Worm (Caenorhabditis elegans) whole organism, L1 larva: ENCODE results near the gene ttr-42.

Experiments used
- C16A3.4 ChIP-seq: fragments of 150-350 bp; optimal IDR thresholded peaks from 2 replicates; lab custom pipeline; 2014; ENCODE audit warnings: missing biosample characterization, missing genetic modification characterization
- F16B12.6 ChIP-seq: fragments of 150-350 bp; optimal IDR thresholded peaks from 2 replicates; lab custom pipeline; 2014; ENCODE audit warnings: missing biosample characterization, missing genetic modification characterization
- Y116A8C.19 ChIP-seq: sonication (generic microtip); optimal IDR thresholded peaks from 2 replicates; lab custom pipeline; 2016; ENCODE audit warnings: missing compliant biosample characterization, missing genetic modification characterization, borderline replicate concordance
- aha-1 ChIP-seq: fragments of 150-350 bp; optimal IDR thresholded peaks from 2 replicates; lab custom pipeline; 2014; ENCODE audit warnings: missing biosample characterization, missing genetic modification characterization
- alr-1 ChIP-seq: fragments of 200-800 bp; sonication (Bioruptor generic); optimal IDR thresholded peaks from 2 replicates; lab custom pipeline; 2018; ENCODE audit warnings: borderline replicate concordance, mild to moderate bottlenecking, missing genetic modification characterization, missing compliant biosample characterization
- ama-1 ChIP-seq: fragments of 150-350 bp; optimal IDR thresholded peaks from 2 replicates; lab custom pipeline; 2014
- ceh-63 ChIP-seq: fragments of 200-800 bp; sonication (Bioruptor generic); optimal IDR thresholded peaks from 2 replicates; lab custom pipeline; 2018; ENCODE audit warnings: mild to moderate bottlenecking, missing genetic modification characterization, missing compliant biosample characterization
- ceh-8 ChIP-seq: fragments of 200-800 bp; sonication (Bioruptor generic); optimal IDR thresholded peaks from 2 replicates; lab custom pipeline; 2018; ENCODE audit warnings: mild to moderate bottlenecking, missing genetic modification characterization, moderate library complexity, missing compliant biosample characterization
- ceh-90 ChIP-seq: sonication (generic microtip); optimal IDR thresholded peaks from 2 replicates; lab custom pipeline; 2016; ENCODE audit warnings: missing genetic modification characterization, missing compliant biosample characterization
- ces-1 ChIP-seq: fragments of 150-350 bp; optimal IDR thresholded peaks from 2 replicates; lab custom pipeline; 2014; ENCODE audit warnings: missing biosample characterization, missing genetic modification reagents, missing genetic modification characterization
- dsc-1 ChIP-seq: sonication (generic microtip); optimal IDR thresholded peaks from 2 replicates; lab custom pipeline; 2016; ENCODE audit warnings: mild to moderate bottlenecking, missing genetic modification characterization, missing compliant biosample characterization
- efl-1 ChIP-seq, 4 experiments: fragments of 150-350 bp; optimal IDR thresholded peaks in 3 of 4; peaks in 1 of 4; 1 replicate in 1 of 4; 2 replicates in 3 of 4; lab custom pipeline; 2014; ENCODE audit warnings: missing biosample characterization in 2 of 4, missing genetic modification characterization in 2 of 4, missing genetic modification reagents in 2 of 4
- efl-3 ChIP-seq: fragments of 200-800 bp; sonication (Bioruptor generic); optimal IDR thresholded peaks from 2 replicates; lab custom pipeline; 2018; ENCODE audit warnings: mild to moderate bottlenecking, missing genetic modification characterization, missing compliant biosample characterization
- elt-2 ChIP-seq: sonication (generic microtip); optimal IDR thresholded peaks from 2 replicates; lab custom pipeline; 2016; ENCODE audit warnings: missing genetic modification characterization, mild to moderate bottlenecking, inconsistent platforms, missing compliant biosample characterization, missing genetic modification reagents
- elt-3 ChIP-seq, 6 experiments: fragments of 150-350 bp in 1 of 6; sonication (generic microtip); optimal IDR thresholded peaks; 2 replicates each; lab custom pipeline; 2017 to 2018; ENCODE audit warnings: missing biosample characterization in 6 of 6, missing genetic modification characterization in 6 of 6, inconsistent platforms in 1 of 6
- fkh-10 ChIP-seq: sonication (generic microtip); optimal IDR thresholded peaks from 2 replicates; lab custom pipeline; 2017; ENCODE audit warnings: missing biosample characterization, missing genetic modification reagents, missing genetic modification characterization
- fkh-8 ChIP-seq: sonication (generic microtip); optimal IDR thresholded peaks from 2 replicates; lab custom pipeline; 2016; ENCODE audit warnings: mild to moderate bottlenecking, missing genetic modification characterization, missing compliant biosample characterization
- hlh-17 ChIP-seq: fragments of 200-800 bp; sonication (Bioruptor generic); optimal IDR thresholded peaks from 2 replicates; lab custom pipeline; 2018; ENCODE audit warnings: missing genetic modification characterization, mild to moderate bottlenecking, missing compliant biosample characterization, moderate library complexity, borderline replicate concordance
- hpl-2 ChIP-seq: fragments of 150-350 bp; optimal IDR thresholded peaks from 2 replicates; lab custom pipeline; 2014; ENCODE audit warnings: missing biosample characterization, missing genetic modification reagents, missing genetic modification characterization
- isw-1 ChIP-seq: fragments of 200-800 bp; sonication (Bioruptor generic); IDR thresholded peaks from 2 replicates; pipeline ENCODE4 v1.3.6; 2022; ENCODE audit warnings: missing genetic modification characterization, missing compliant biosample characterization
- jun-1 ChIP-seq: fragments of 150-350 bp; optimal IDR thresholded peaks from 2 replicates; lab custom pipeline; 2014; ENCODE audit warnings: missing biosample characterization, missing genetic modification reagents, missing genetic modification characterization
- lin-13 ChIP-seq: fragments of 150-350 bp; optimal IDR thresholded peaks from 2 replicates; lab custom pipeline; 2014; ENCODE audit warnings: missing biosample characterization, missing genetic modification reagents, missing genetic modification characterization
- lin-14 ChIP-seq: fragments of 200-800 bp; sonication (Bioruptor generic); optimal IDR thresholded peaks from 2 replicates; lab custom pipeline; 2018; ENCODE audit warnings: mild to moderate bottlenecking, missing genetic modification characterization, moderate library complexity, missing compliant biosample characterization
- lin-35 ChIP-seq, 2 experiments: fragments of 150-350 bp; optimal IDR thresholded peaks; 2 replicates each; lab custom pipeline; 2014; ENCODE audit warnings: missing biosample characterization in 2 of 2, missing genetic modification characterization in 2 of 2, missing genetic modification reagents in 2 of 2
- lin-39 ChIP-seq: fragments of 150-350 bp; optimal IDR thresholded peaks from 2 replicates; lab custom pipeline; 2014; ENCODE audit warnings: missing biosample characterization, missing genetic modification reagents, missing genetic modification characterization
- lir-3 ChIP-seq: sonication (generic microtip); optimal IDR thresholded peaks from 2 replicates; lab custom pipeline; 2016; ENCODE audit warnings: mild to moderate bottlenecking, missing genetic modification characterization, moderate library complexity, missing compliant biosample characterization; ENCODE audit not compliant: poor library complexity
- lsy-2 ChIP-seq, 2 experiments: fragments of 150-350 bp; optimal IDR thresholded peaks; 2 replicates each; lab custom pipeline; 2014; ENCODE audit warnings: missing biosample characterization in 2 of 2, missing genetic modification characterization in 2 of 2
- mep-1 ChIP-seq: fragments of 150-350 bp; optimal IDR thresholded peaks from 2 replicates; lab custom pipeline; 2014; ENCODE audit warnings: missing biosample characterization, missing genetic modification characterization
- nhr-11 ChIP-seq: fragments of 150-350 bp; optimal IDR thresholded peaks from 2 replicates; lab custom pipeline; 2014; ENCODE audit warnings: missing biosample characterization, missing genetic modification characterization
- nhr-12 ChIP-seq: sonication (generic microtip); optimal IDR thresholded peaks from 2 replicates; lab custom pipeline; 2017; ENCODE audit warnings: missing biosample characterization, missing genetic modification characterization
- nhr-20 ChIP-seq: sonication (generic microtip); optimal IDR thresholded peaks from 2 replicates; lab custom pipeline; 2016; ENCODE audit warnings: mild to moderate bottlenecking, missing genetic modification characterization, missing compliant biosample characterization
- nhr-47 ChIP-seq: sonication (generic microtip); optimal IDR thresholded peaks from 2 replicates; lab custom pipeline; 2016; ENCODE audit warnings: mild to moderate bottlenecking, missing genetic modification characterization, moderate library complexity, missing compliant biosample characterization
- nhr-71 ChIP-seq: sonication (generic microtip); optimal IDR thresholded peaks from 2 replicates; lab custom pipeline; 2016; ENCODE audit warnings: mild to moderate bottlenecking, missing genetic modification characterization, moderate library complexity, missing compliant biosample characterization
- nhr-76 ChIP-seq: sonication (generic microtip); optimal IDR thresholded peaks from 2 replicates; lab custom pipeline; 2017; ENCODE audit warnings: missing biosample characterization, missing genetic modification characterization
- nhr-77 ChIP-seq: fragments of 150-350 bp; optimal IDR thresholded peaks from 2 replicates; lab custom pipeline; 2014; ENCODE audit warnings: missing biosample characterization, missing genetic modification characterization
- nhr-84 ChIP-seq: sonication (generic microtip); optimal IDR thresholded peaks from 2 replicates; lab custom pipeline; 2017; ENCODE audit warnings: missing biosample characterization, missing genetic modification characterization
- nhr-85 ChIP-seq: sonication (generic microtip); peaks from one replicate; lab custom pipeline; 2016; ENCODE audit warnings: missing genetic modification characterization, inconsistent platforms, missing compliant biosample characterization
- nhr-90 ChIP-seq: sonication (generic microtip); optimal IDR thresholded peaks from 2 replicates; lab custom pipeline; 2016; ENCODE audit warnings: mild to moderate bottlenecking, missing genetic modification characterization, missing compliant biosample characterization; ENCODE audit not compliant: poor library complexity
- rnt-1 ChIP-seq: sonication (generic microtip); optimal IDR thresholded peaks from 2 replicates; lab custom pipeline; 2016; ENCODE audit warnings: mild to moderate bottlenecking, missing genetic modification characterization, moderate library complexity, missing compliant biosample characterization
- skn-1 ChIP-seq: fragments of 150-350 bp; optimal IDR thresholded peaks from 2 replicates; lab custom pipeline; 2014; ENCODE audit warnings: missing biosample characterization, missing genetic modification characterization
- snu-23 ChIP-seq: sonication (generic microtip); optimal IDR thresholded peaks from 2 replicates; lab custom pipeline; 2016; ENCODE audit warnings: missing genetic modification characterization, missing compliant biosample characterization
- sox-4 ChIP-seq: sonication (generic microtip); optimal IDR thresholded peaks from 2 replicates; lab custom pipeline; 2016; ENCODE audit warnings: missing genetic modification characterization, missing compliant biosample characterization
- sptf-1 ChIP-seq: fragments of 150-350 bp; optimal IDR thresholded peaks from 2 replicates; lab custom pipeline; 2014; ENCODE audit warnings: missing biosample characterization, missing genetic modification characterization
- tbx-2 ChIP-seq: sonication (generic microtip); optimal IDR thresholded peaks from 2 replicates; lab custom pipeline; 2016; ENCODE audit warnings: missing genetic modification characterization, missing compliant biosample characterization
- tlp-1 ChIP-seq: fragments of 150-350 bp; optimal IDR thresholded peaks from 2 replicates; lab custom pipeline; 2014; ENCODE audit warnings: missing biosample characterization, missing genetic modification characterization
- vab-15 ChIP-seq: sonication (generic microtip); optimal IDR thresholded peaks from 2 replicates; lab custom pipeline; 2017; ENCODE audit warnings: missing genotype, mild to moderate bottlenecking, missing genetic modification characterization, missing compliant biosample characterization
- xbp-1 ChIP-seq: sonication (generic microtip); optimal IDR thresholded peaks from 2 replicates; lab custom pipeline; 2016; ENCODE audit warnings: missing genetic modification characterization, missing compliant biosample characterization
- zag-1 ChIP-seq: fragments of 150-350 bp; optimal IDR thresholded peaks from 2 replicates; lab custom pipeline; 2014; ENCODE audit warnings: missing biosample characterization, missing genetic modification characterization
- ztf-11 ChIP-seq, 2 experiments: sonication (generic microtip); optimal IDR thresholded peaks; 2 replicates each; lab custom pipeline; 2016 to 2017; ENCODE audit warnings: missing genetic modification characterization in 2 of 2, missing biosample characterization in 1 of 2, missing compliant biosample characterization in 1 of 2

ttr-42 gene

ce11 chrX:2527877-2528276, 49.7 kb upstream of the ttr-42 start (continued):
- no peak for TF ChIP-seq efl-1 (optimal IDR thresholded peaks at IDR 0.05; lab: Kevin White, UChicago)
- TF ChIP-seq efl-1 (GFP tag; optimal IDR thresholded peaks at IDR 0.05 in 1 of 2; lab: Kevin White, UChicago), result no peak
- TF ChIP-seq sptf-1 (tag; lab: Kevin White, UChicago), result no peak
- TF ChIP-seq tlp-1 (tag; lab: Kevin White, UChicago), result no peak
- TF ChIP-seq dsc-1 (tag; lab: Kevin White, UChicago), result peak; percentile 23
- peak in 1 of 2 experiments; percentile 44 for TF ChIP-seq lin-35 (GFP tag; optimal IDR thresholded peaks at IDR 0.05; lab: Kevin White, UChicago)
- TF ChIP-seq hlh-17 (GFP tag; lab: Kevin White, UChicago), result no peak
- TF ChIP-seq elt-2 (tag; lab: Kevin White, UChicago), result no peak
- peak; percentile 17 for TF ChIP-seq xbp-1
- TF ChIP-seq lir-3 (tag; lab: Kevin White, UChicago), result no peak
- TF ChIP-seq C16A3.4 (tag; lab: Kevin White, UChicago), result no peak
- no peak for TF ChIP-seq lin-39 (tag; lab: Kevin White, UChicago)
- TF ChIP-seq snu-23 (GFP tag; lab: Kevin White, UChicago), result peak; percentile 57
- peak; percentile 59 for TF ChIP-seq fkh-10 (GFP tag; lab: Kevin White, UChicago)
- TF ChIP-seq isw-1 (GFP tag; lab: Robert Waterston, UW), result no peak
- peak; percentile 52 for TF ChIP-seq rnt-1
- peak; percentile 7 for TF ChIP-seq fkh-8
- TF ChIP-seq nhr-85, result peak; percentile 47
- peak; percentile 47 for TF ChIP-seq lin-14 (GFP tag; lab: Kevin White, UChicago)
- no peak for TF ChIP-seq ceh-63
- no peak for TF ChIP-seq ceh-8 (GFP tag; lab: Kevin White, UChicago)
- TF ChIP-seq Y116A8C.19 (tag; lab: Kevin White, UChicago), result no peak

DNA sequence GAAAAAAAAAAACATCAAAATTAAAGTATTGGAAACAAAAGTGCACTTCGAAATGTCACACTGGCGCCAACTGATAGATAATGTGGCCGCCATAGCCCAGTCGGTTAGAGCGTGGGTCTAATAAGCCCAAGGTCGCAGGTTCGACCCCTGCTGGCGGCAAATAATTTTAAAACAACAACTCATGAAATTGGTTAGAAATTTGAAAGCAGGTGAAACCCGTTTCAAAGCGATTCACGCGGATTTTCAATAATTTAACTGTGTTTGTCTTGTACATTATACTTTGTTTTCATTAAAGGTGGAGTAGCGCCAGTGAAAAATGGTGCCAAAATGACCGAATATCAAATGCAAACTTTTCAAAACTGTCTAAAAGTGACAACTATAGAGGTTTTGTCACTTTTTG, 46.3 kb upstream of the ttr-42 start:
- TF ChIP-seq snu-23 (GFP tag; lab: Kevin White, UChicago) (peak; percentile 32), vab-15 (tag; lab: Kevin White, UChicago) (no peak), aha-1 (tag; lab: Kevin White, UChicago) (no peak), lin-35 (GFP tag; optimal IDR thresholded peaks at IDR 0.05; lab: Kevin White, UChicago) (peak in 1 of 2 experiments; percentile 44), mep-1 (tag; lab: Kevin White, UChicago) (no peak), jun-1 (tag; lab: Kevin White, UChicago) (no peak), hpl-2 (GFP tag; lab: Kevin White, UChicago) (no peak), nhr-77 (no peak), zag-1 (tag; lab: Kevin White, UChicago) (no peak), nhr-90 (peak; percentile 48), skn-1 (tag; lab: Kevin White, UChicago) (peak; percentile 58), C16A3.4 (tag; lab: Kevin White, UChicago) (peak; percentile 3), nhr-20 (tag; lab: Kevin White, UChicago) (peak; percentile 10), nhr-84 (no peak), elt-2 (tag; lab: Kevin White, UChicago) (peak; percentile 6), lin-13 (GFP tag; lab: Kevin White, UChicago) (no peak), tbx-2 (no peak), F16B12.6 (tag; lab: Kevin White, UChicago) (no peak), rnt-1 (peak; percentile 43), efl-3 (GFP tag; lab: Kevin White, UChicago) (no peak), elt-3 (tag; optimal IDR thresholded peaks at IDR 0.05; lab: Kevin White, UChicago) (no peak), ama-1 (no peak), nhr-12 (tag; lab: Kevin White, UChicago) (no peak), lin-39 (tag; lab: Kevin White, UChicago) (no peak), nhr-11 (tag; lab: Kevin White, UChicago) (no peak), alr-1 (tag; lab: Kevin White, UChicago) (no peak), ceh-90 (no peak), sox-4 (tag; lab: Kevin White, UChicago) (no peak), dsc-1 (tag; lab: Kevin White, UChicago) (no peak), nhr-76 (no peak), ztf-11 (tag; optimal IDR thresholded peaks at IDR 0.05; lab: Kevin White, UChicago) (no peak), lsy-2 (tag; optimal IDR thresholded peaks at IDR 0.05; lab: Kevin White, UChicago) (peak in 1 of 2 experiments; percentile 38), ces-1 (GFP tag; lab: Kevin White, UChicago) (no peak), nhr-47 (tag; lab: Kevin White, UChicago) (peak; percentile 17), efl-1 (optimal IDR thresholded peaks at IDR 0.05; lab: Kevin White, UChicago) (no peak), efl-1 (GFP tag; optimal IDR thresholded peaks at IDR 0.05 in 1 of 2; lab: Kevin White, UChicago) (peak in 1 of 2 experiments; percentile 74), nhr-71 (tag; lab: Kevin White, UChicago) (peak; percentile 21)
